Worm (Caenorhabditis elegans): ENCODE measurements around the gene srab-20.

- no peak for TF ChIP-seq ztf-11 (tag; optimal IDR thresholded peaks at IDR 0.05)
- TF ChIP-seq lin-13 (GFP tag; optimal IDR thresholded peaks at IDR 0.05) = no peak
- no peak for TF ChIP-seq snpc-4 (tag; optimal IDR thresholded peaks at IDR 0.05)
- no peak for TF ChIP-seq R02D3.7 (tag; optimal IDR thresholded peaks at IDR 0.05)
- TF ChIP-seq unc-55 (GFP tag; optimal IDR thresholded peaks at IDR 0.05) = no peak
- TF ChIP-seq alr-1 (tag; optimal IDR thresholded peaks at IDR 0.05) = no peak
- TF ChIP-seq ama-1 (optimal IDR thresholded peaks at IDR 0.05) = no peak
- TF ChIP-seq dmd-4 (tag; optimal IDR thresholded peaks at IDR 0.05) = no peak
- TF ChIP-seq elt-3 (tag; optimal IDR thresholded peaks at IDR 0.05) = no peak
- no peak for TF ChIP-seq unc-39 (tag; optimal IDR thresholded peaks at IDR 0.05)
- TF ChIP-seq zag-1 (tag; optimal IDR thresholded peaks at IDR 0.05) = no peak
- TF ChIP-seq nhr-11 (tag; optimal IDR thresholded peaks at IDR 0.05) = no peak
- TF ChIP-seq egl-27 (tag; optimal IDR thresholded peaks at IDR 0.05) = no peak
- TF ChIP-seq nhr-237 (tag; optimal IDR thresholded peaks at IDR 0.05) = no peak
These were observed 15.9 kb downstream of the srab-20 start, which contains the start of gene cfz-2 for ce11 chrV:3444777-3445089.
